Fruit fly (Drosophila melanogaster) whole organism, embryonic: ENCODE data around the gene CG7296.
A peak's percentile ranks its signal among the peaks of the same experiment; 100 is the strongest.

Experiments
- BtbVII ChIP-seq: fragments of 200-800 bp; sonication (Bioruptor generic); optimal IDR thresholded peaks from 3 replicates; lab custom pipeline; 2017; ENCODE audit warnings: missing biosample characterization, mild to moderate bottlenecking, missing genetic modification characterization
- CG11093 ChIP-seq: fragments of 200-800 bp; sonication (Bioruptor generic); IDR thresholded peaks from 3 replicates; pipeline ENCODE4 v1.3.6; 2022; ENCODE audit warnings: missing biosample characterization, missing genetic modification characterization
- CG11398 ChIP-seq: fragments of 200-800 bp; sonication (Bioruptor generic); optimal IDR thresholded peaks from 2 replicates; lab custom pipeline; 2016; ENCODE audit warnings: missing biosample characterization, missing genetic modification characterization
- CG11504 ChIP-seq: fragments of 200-800 bp; sonication (Bioruptor generic); optimal IDR thresholded peaks from 3 replicates; lab custom pipeline; 2019; ENCODE audit warnings: missing biosample characterization, mild to moderate bottlenecking, missing genetic modification characterization, moderate library complexity
- CG11695 ChIP-seq: fragments of 200-800 bp; sonication (Bioruptor generic); IDR thresholded peaks from 3 replicates; pipeline ENCODE4 v1.3.6; 2022; ENCODE audit warnings: missing biosample characterization, missing genetic modification characterization
- CG12155 ChIP-seq: fragments of 200-800 bp; sonication (Bioruptor generic); optimal IDR thresholded peaks from 3 replicates; lab custom pipeline; 2016; ENCODE audit warnings: missing biosample characterization, missing genetic modification characterization
- CG12236 ChIP-seq: fragments of 200-800 bp; sonication (Bioruptor generic); optimal IDR thresholded peaks from 2 replicates; lab custom pipeline; 2016; ENCODE audit warnings: missing biosample characterization, missing genetic modification characterization
- CG1233 ChIP-seq: fragments of 200-800 bp; sonication (Bioruptor generic); optimal IDR thresholded peaks from 4 replicates; lab custom pipeline; 2018; ENCODE audit warnings: missing biosample characterization, mild to moderate bottlenecking, missing genetic modification characterization
- CG12744 ChIP-seq: fragments of 200-800 bp; sonication (Bioruptor generic); optimal IDR thresholded peaks from 2 replicates; lab custom pipeline; 2016; ENCODE audit warnings: missing biosample characterization, missing genetic modification characterization
- CG12769 ChIP-seq: fragments of 200-800 bp; sonication (Bioruptor generic); optimal IDR thresholded peaks from 2 replicates; lab custom pipeline; 2019; ENCODE audit warnings: missing biosample characterization, mild to moderate bottlenecking, missing genetic modification characterization, moderate library complexity
- CG14014 ChIP-seq: fragments of 200-800 bp; sonication (Bioruptor generic); IDR thresholded peaks from 2 replicates; pipeline ENCODE4 v1.3.6; 2022; ENCODE audit warnings: missing biosample characterization, missing genetic modification characterization
- CG1647 ChIP-seq: fragments of 200-800 bp; sonication (Bioruptor generic); optimal IDR thresholded peaks from 3 replicates; lab custom pipeline; 2016; ENCODE audit warnings: missing biosample characterization, missing genetic modification characterization
- CG17359 ChIP-seq: fragments of 200-800 bp; sonication (Bioruptor generic); optimal IDR thresholded peaks from 3 replicates; lab custom pipeline; 2018; ENCODE audit warnings: missing biosample characterization, mild to moderate bottlenecking, missing genetic modification characterization, moderate library complexity
- CG17385 ChIP-seq: fragments of 200-800 bp; sonication (Bioruptor generic); optimal IDR thresholded peaks from 3 replicates; lab custom pipeline; 2018; ENCODE audit warnings: missing biosample characterization, mild to moderate bottlenecking, missing genetic modification characterization
- CG1832 ChIP-seq: fragments of 200-800 bp; sonication (Bioruptor generic); optimal IDR thresholded peaks from 2 replicates; lab custom pipeline; 2017; ENCODE audit warnings: missing biosample characterization, mild to moderate bottlenecking, missing genetic modification characterization, inconsistent platforms
- CG18599 ChIP-seq: fragments of 200-800 bp; sonication (Bioruptor generic); optimal IDR thresholded peaks from 3 replicates; lab custom pipeline; 2017; ENCODE audit warnings: missing biosample characterization, missing genetic modification characterization, mild to moderate bottlenecking, moderate library complexity, missing genetic modification reagents
- CG30403 ChIP-seq: fragments of 200-800 bp; sonication (Bioruptor generic); optimal IDR thresholded peaks from 3 replicates; lab custom pipeline; 2016; ENCODE audit warnings: missing biosample characterization, missing genetic modification characterization
- CG3838 ChIP-seq: fragments of 200-800 bp; sonication (Bioruptor generic); optimal IDR thresholded peaks from 3 replicates; lab custom pipeline; 2016; ENCODE audit warnings: missing biosample characterization, missing genetic modification characterization
- CG3847 ChIP-seq: fragments of 200-800 bp; sonication (Bioruptor generic); IDR thresholded peaks from 2 replicates; pipeline ENCODE4 v1.3.6; 2022; ENCODE audit warnings: missing biosample characterization, missing genetic modification characterization
- CG4328 ChIP-seq: fragments of 200-800 bp; sonication (Bioruptor generic); optimal IDR thresholded peaks from 3 replicates; lab custom pipeline; 2017; ENCODE audit warnings: missing biosample characterization, missing genetic modification reagents, missing genetic modification characterization
- CG7928 ChIP-seq: fragments of 200-800 bp; sonication (Bioruptor generic); optimal IDR thresholded peaks from 2 replicates; lab custom pipeline; 2017; ENCODE audit warnings: missing biosample characterization, mild to moderate bottlenecking, missing genetic modification characterization
- CG8359 ChIP-seq: fragments of 200-800 bp; sonication (Bioruptor generic); optimal IDR thresholded peaks from 2 replicates; lab custom pipeline; 2017; ENCODE audit warnings: missing biosample characterization, mild to moderate bottlenecking, missing genetic modification characterization, borderline replicate concordance
- CG8478 ChIP-seq: fragments of >200 bp; optimal IDR thresholded peaks from 2 replicates; lab custom pipeline; 2018
- CoRest ChIP-seq: fragments of 200-800 bp; sonication (Bioruptor generic); optimal IDR thresholded peaks from 3 replicates; lab custom pipeline; 2018; ENCODE audit warnings: missing biosample characterization, mild to moderate bottlenecking, missing genetic modification characterization, moderate library complexity
- D19B ChIP-seq: fragments of 200-800 bp; sonication (Bioruptor generic); optimal IDR thresholded peaks from 2 replicates; lab custom pipeline; 2017; ENCODE audit warnings: missing biosample characterization, mild to moderate bottlenecking, missing genetic modification characterization
- Dll ChIP-seq: fragments of 200-800 bp; sonication (Bioruptor generic); IDR thresholded peaks from 4 replicates; pipeline ENCODE4 v1.3.6; 2022; ENCODE audit warnings: missing biosample characterization, missing genetic modification characterization; ENCODE audit not compliant: partially characterized antibody
- Doc2 ChIP-seq: fragments of 200-800 bp; sonication (Bioruptor generic); IDR thresholded peaks from 2 replicates; pipeline ENCODE4 v1.3.6; 2022; ENCODE audit warnings: missing biosample characterization, missing genetic modification characterization
- HmgZ ChIP-seq: fragments of 200-800 bp; sonication (Bioruptor generic); optimal IDR thresholded peaks from 2 replicates; lab custom pipeline; 2018; ENCODE audit warnings: missing biosample characterization, mild to moderate bottlenecking, missing genetic modification characterization
- Jarid2 ChIP-seq: fragments of 200-800 bp; sonication (Bioruptor generic); optimal IDR thresholded peaks from 3 replicates; lab custom pipeline; 2017; ENCODE audit warnings: mild to moderate bottlenecking, missing biosample characterization, missing genetic modification reagents, missing genetic modification characterization
- Lim3 ChIP-seq: fragments of 200-800 bp; sonication (Bioruptor generic); IDR thresholded peaks from 2 replicates; pipeline ENCODE4 v1.3.6; 2022; ENCODE audit warnings: missing biosample characterization, missing genetic modification characterization
- Nf-YB ChIP-seq: fragments of 200-800 bp; sonication (Bioruptor generic); optimal IDR thresholded peaks from 3 replicates; lab custom pipeline; 2019; ENCODE audit warnings: missing biosample characterization, mild to moderate bottlenecking, missing genetic modification characterization, moderate library complexity
- Opbp ChIP-seq: fragments of 200-800 bp; sonication (Bioruptor generic); IDR thresholded peaks from 3 replicates; pipeline ENCODE4 v1.3.6; 2022; ENCODE audit warnings: missing biosample characterization, missing genetic modification characterization; ENCODE audit not compliant: partially characterized antibody
- Optix ChIP-seq: fragments of 200-800 bp; sonication (Bioruptor generic); IDR thresholded peaks from 3 replicates; pipeline ENCODE4 v1.3.6; 2022; ENCODE audit warnings: missing biosample characterization, missing genetic modification characterization
- Sox100B ChIP-seq: fragments of 200-800 bp; sonication (Bioruptor generic); optimal IDR thresholded peaks from 3 replicates; lab custom pipeline; 2018; ENCODE audit warnings: missing biosample characterization, mild to moderate bottlenecking, missing genetic modification characterization
- Sry-β ChIP-seq: fragments of 200-800 bp; sonication (Bioruptor generic); optimal IDR thresholded peaks from 2 replicates; lab custom pipeline; 2018; ENCODE audit warnings: missing biosample characterization, mild to moderate bottlenecking, missing genetic modification characterization, moderate library complexity
- YL-1 ChIP-seq: fragments of 200-800 bp; sonication (Bioruptor generic); optimal IDR thresholded peaks from 3 replicates; lab custom pipeline; 2017; ENCODE audit warnings: missing biosample characterization, mild to moderate bottlenecking, missing genetic modification characterization
- ab ChIP-seq: fragments of 200-800 bp; sonication (Bioruptor generic); optimal IDR thresholded peaks from 2 replicates; lab custom pipeline; 2016; ENCODE audit warnings: missing biosample characterization, missing genetic modification characterization
- abd-A ChIP-seq: fragments of 200-800 bp; sonication (Bioruptor generic); optimal IDR thresholded peaks from 3 replicates; lab custom pipeline; 2019; ENCODE audit warnings: missing biosample characterization, mild to moderate bottlenecking, missing genetic modification characterization, moderate library complexity
- bigmax ChIP-seq: fragments of 200-800 bp; sonication (Bioruptor generic); optimal IDR thresholded peaks from 2 replicates; lab custom pipeline; 2018; ENCODE audit warnings: missing biosample characterization, mild to moderate bottlenecking, missing genetic modification characterization
- dan ChIP-seq: fragments of 200-800 bp; sonication (Bioruptor generic); IDR thresholded peaks from 2 replicates; pipeline ENCODE4 v1.3.6; 2022; ENCODE audit warnings: missing biosample characterization, missing genetic modification characterization
- ems ChIP-seq: fragments of 200-800 bp; sonication (Bioruptor generic); optimal IDR thresholded peaks from 3 replicates; lab custom pipeline; 2016; ENCODE audit warnings: missing biosample characterization, missing genetic modification characterization
- ewg ChIP-seq: fragments of 200-800 bp; sonication (Bioruptor generic); optimal IDR thresholded peaks from 3 replicates; lab custom pipeline; 2017; ENCODE audit warnings: mild to moderate bottlenecking, missing biosample characterization, missing genetic modification reagents, missing genetic modification characterization
- fru ChIP-seq: fragments of >200 bp; optimal IDR thresholded peaks from 2 replicates; lab custom pipeline; 2017
- gce ChIP-seq: fragments of 200-800 bp; sonication (Bioruptor generic); IDR thresholded peaks from 3 replicates; pipeline ENCODE4 v1.3.6; 2022; ENCODE audit warnings: missing biosample characterization, missing genetic modification characterization
- jumu ChIP-seq: fragments of 200-800 bp; sonication (Bioruptor generic); optimal IDR thresholded peaks from 3 replicates; lab custom pipeline; 2016; ENCODE audit warnings: missing biosample characterization, missing genetic modification characterization
- luna ChIP-seq: fragments of 200-800 bp; sonication (Bioruptor generic); optimal IDR thresholded peaks from 2 replicates; lab custom pipeline; 2016; ENCODE audit warnings: missing biosample characterization, missing genetic modification characterization
- onecut ChIP-seq: fragments of 200-800 bp; sonication (Bioruptor generic); IDR thresholded peaks from 2 replicates; pipeline ENCODE4 v1.3.6; 2022; ENCODE audit warnings: missing biosample characterization, missing genetic modification characterization
- sim ChIP-seq: fragments of 200-800 bp; sonication (Bioruptor generic); IDR thresholded peaks from 2 replicates; pipeline ENCODE4 v1.3.6; 2022; ENCODE audit warnings: missing biosample characterization, missing genetic modification characterization
- stc ChIP-seq: fragments of 200-800 bp; sonication (Bioruptor generic); IDR thresholded peaks from 2 replicates; pipeline ENCODE4 v1.3.6; 2022; ENCODE audit warnings: missing biosample characterization, missing genetic modification characterization
- vnd ChIP-seq: fragments of 200-800 bp; sonication (Bioruptor generic); IDR thresholded peaks from 3 replicates; pipeline ENCODE4 v1.3.6; 2022; ENCODE audit warnings: missing biosample characterization, missing genetic modification characterization; ENCODE audit not compliant: partially characterized antibody
- vvl ChIP-seq: fragments of 200-800 bp; sonication (Bioruptor generic); IDR thresholded peaks from 2 replicates; pipeline ENCODE4 v1.3.6; 2022; ENCODE audit warnings: missing biosample characterization, missing genetic modification characterization

The CG7296 gene

DNA sequence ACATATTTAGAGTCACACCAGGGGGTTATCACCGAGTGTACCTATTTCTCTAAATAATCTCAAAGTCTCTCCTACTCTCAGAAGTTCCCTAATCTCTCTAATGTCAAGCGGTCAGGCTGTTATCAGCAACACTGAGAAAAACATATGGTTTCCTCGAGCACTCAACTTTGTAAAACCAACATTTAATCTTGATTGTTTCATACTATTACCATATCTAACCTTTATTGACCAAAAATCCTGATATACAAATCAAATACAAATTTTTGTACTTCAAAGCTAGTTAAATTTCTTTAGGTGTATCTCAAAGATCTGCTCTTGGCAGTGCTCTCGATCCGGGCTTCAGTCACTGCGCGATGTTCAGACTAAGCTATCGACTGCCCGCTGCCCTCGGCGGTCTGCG lies 16.4 kb upstream of the CG7296 start, which contains the start of gene CG6415 (continued):
- TF ChIP-seq CG11398 (GFP tag; lab: Kevin White, UChicago): peak; percentile 42
- peak; percentile 78 for TF ChIP-seq CG12769
- peak; percentile 38 for TF ChIP-seq ewg (GFP tag; lab: Kevin White, UChicago)
- TF ChIP-seq luna (GFP tag; lab: Kevin White, UChicago): no peak
- TF ChIP-seq Nf-YB: peak; percentile 48
- TF ChIP-seq Dll (GFP tag; lab: Robert Waterston, UW): no peak
- peak; percentile 68 for TF ChIP-seq ems (GFP tag; lab: Kevin White, UChicago)
- peak; percentile 12 for TF ChIP-seq CG12744
- TF ChIP-seq sim (GFP tag; lab: Robert Waterston, UW): peak; percentile 43; the same call in 1 of the 2 replicates
- peak; percentile 81; the same call in 2 of the 3 replicates for TF ChIP-seq CG11695 (GFP tag; lab: Robert Waterston, UW)
- TF ChIP-seq vvl (GFP tag; lab: Robert Waterston, UW): peak; percentile 86
- TF ChIP-seq dan (GFP tag; lab: Robert Waterston, UW): no peak
- TF ChIP-seq Opbp (GFP tag; lab: Robert Waterston, UW): no peak
- TF ChIP-seq CG4328 (GFP tag; lab: Kevin White, UChicago): peak; percentile 59
- TF ChIP-seq CG1832 (GFP tag; lab: Kevin White, UChicago): no peak
- peak; percentile 39; the same call in 1 of the 2 replicates for TF ChIP-seq stc (GFP tag; lab: Robert Waterston, UW)
- peak; percentile 42; the same call in 1 of the 3 replicates for TF ChIP-seq Optix
- TF ChIP-seq CG8478 (lab: Kevin White, UChicago): no peak
- TF ChIP-seq YL-1: no peak
- peak; percentile 32 for TF ChIP-seq CG12236
- peak; percentile 73 for TF ChIP-seq BtbVII (GFP tag; lab: Kevin White, UChicago)
- TF ChIP-seq CG7928 (GFP tag; lab: Kevin White, UChicago): no peak
- TF ChIP-seq Sry-β: no peak
- peak; percentile 85 for TF ChIP-seq CG18599 (GFP tag; lab: Kevin White, UChicago)
- TF ChIP-seq abd-A (tag; lab: Kevin White, UChicago): no peak
- TF ChIP-seq CG17385: peak; percentile 63
- TF ChIP-seq CG1233 (GFP tag; lab: Kevin White, UChicago): peak; percentile 65
- peak; percentile 77 for TF ChIP-seq CG17359 (tag; lab: Kevin White, UChicago)
- TF ChIP-seq CG14014: peak; percentile 80
- peak; percentile 69 for TF ChIP-seq CG30403 (GFP tag; lab: Kevin White, UChicago)
- peak; percentile 54 for TF ChIP-seq CG3847 (GFP tag; lab: Robert Waterston, UW)
- TF ChIP-seq vnd: no peak
- TF ChIP-seq D19B (GFP tag; lab: Kevin White, UChicago): peak; percentile 41
- TF ChIP-seq jumu (GFP tag; lab: Kevin White, UChicago): peak; percentile 46
- TF ChIP-seq Lim3 (GFP tag; lab: Robert Waterston, UW): no peak
- TF ChIP-seq onecut: peak; percentile 45; the same call in 1 of the 2 replicates
- no peak for TF ChIP-seq bigmax
- no peak for TF ChIP-seq CG3838 (GFP tag; lab: Kevin White, UChicago)
- TF ChIP-seq Doc2 (GFP tag; lab: Robert Waterston, UW): no peak
- no peak for TF ChIP-seq ab (GFP tag; lab: Kevin White, UChicago)
- peak; percentile 72 for TF ChIP-seq CG11504 (tag; lab: Kevin White, UChicago)
- no peak for TF ChIP-seq fru (lab: Kevin White, UChicago)
- peak; percentile 68 for TF ChIP-seq Sox100B (GFP tag; lab: Kevin White, UChicago)
- TF ChIP-seq CG12155: peak; percentile 70
- peak; percentile 43 for TF ChIP-seq CG8359 (GFP tag; lab: Kevin White, UChicago)
- TF ChIP-seq gce (GFP tag; lab: Robert Waterston, UW): peak; percentile 56; the same call in 1 of the 3 replicates
- TF ChIP-seq CoRest (tag; lab: Kevin White, UChicago): peak; percentile 81
- TF ChIP-seq CG11093 (GFP tag; lab: Robert Waterston, UW): peak; percentile 49; the same call in 1 of the 3 replicates
- TF ChIP-seq HmgZ: peak; percentile 51
- TF ChIP-seq Jarid2 (GFP tag; lab: Kevin White, UChicago): peak; percentile 23
- TF ChIP-seq CG1647 (GFP tag; lab: Kevin White, UChicago): peak; percentile 25
